Worm (Caenorhabditis elegans) whole organism, mixed stage, embryonic: ENCODE data around the gene C27D6.15.

Experiments
- M03D4.4 ChIP-seq: sonication (generic microtip); optimal IDR thresholded peaks from 2 replicates; lab custom pipeline; 2017; ENCODE audit warnings: mild to moderate bottlenecking, missing genetic modification characterization, missing compliant biosample characterization
- bed-3 ChIP-seq: fragments of 200-800 bp; sonication (Bioruptor generic); optimal IDR thresholded peaks from 3 replicates; lab custom pipeline; 2018; ENCODE audit warnings: mild to moderate bottlenecking, missing genetic modification characterization, moderate library complexity, missing compliant biosample characterization
- blmp-1 ChIP-seq: fragments of 150-350 bp; optimal IDR thresholded peaks from 2 replicates; lab custom pipeline; 2014; ENCODE audit warnings: missing biosample characterization, missing genetic modification characterization
- ceh-39 ChIP-seq: fragments of 150-350 bp; optimal IDR thresholded peaks from 2 replicates; lab custom pipeline; 2014; ENCODE audit warnings: missing biosample characterization, missing genetic modification characterization
- ceh-43 ChIP-seq: fragments of 200-800 bp; sonication (Bioruptor generic); optimal IDR thresholded peaks from 2 replicates; lab custom pipeline; 2018; ENCODE audit warnings: mild to moderate bottlenecking, missing genetic modification characterization, moderate library complexity, missing compliant biosample characterization
- ceh-83 ChIP-seq: fragments of 200-800 bp; sonication (Bioruptor generic); optimal IDR thresholded peaks from 2 replicates; lab custom pipeline; 2018; ENCODE audit warnings: mild to moderate bottlenecking, missing genetic modification characterization, missing compliant biosample characterization
- ces-1 ChIP-seq: fragments of 150-350 bp; optimal IDR thresholded peaks from 2 replicates; lab custom pipeline; 2014; ENCODE audit warnings: missing biosample characterization, missing genetic modification reagents, missing genetic modification characterization
- cnd-1 ChIP-seq: fragments of 200-800 bp; sonication (Bioruptor generic); optimal IDR thresholded peaks from 2 replicates; lab custom pipeline; 2018; ENCODE audit warnings: mild to moderate bottlenecking, missing genetic modification characterization, missing compliant biosample characterization
- drap-1 ChIP-seq: fragments of 200-800 bp; sonication (Bioruptor generic); optimal IDR thresholded peaks from 3 replicates; lab custom pipeline; 2018; ENCODE audit warnings: mild to moderate bottlenecking, missing genetic modification characterization, missing compliant biosample characterization
- elt-1 ChIP-seq: sonication (generic microtip); optimal IDR thresholded peaks from 2 replicates; lab custom pipeline; 2017; ENCODE audit warnings: missing genetic modification characterization, mild to moderate bottlenecking, missing compliant biosample characterization, antibody characterized with exemption, moderate library complexity, borderline replicate concordance; ENCODE audit not compliant: insufficient read depth
- elt-3 ChIP-seq: fragments of 150-350 bp; optimal IDR thresholded peaks from 2 replicates; lab custom pipeline; 2014; ENCODE audit warnings: missing biosample characterization, missing genetic modification characterization
- flh-1 ChIP-seq: fragments of 200-800 bp; sonication (Bioruptor generic); optimal IDR thresholded peaks from 2 replicates; lab custom pipeline; 2018; ENCODE audit warnings: mild to moderate bottlenecking, missing genetic modification characterization, moderate library complexity, missing compliant biosample characterization
- ham-2 ChIP-seq: fragments of 200-800 bp; sonication (Bioruptor generic); optimal IDR thresholded peaks from 2 replicates; lab custom pipeline; 2018; ENCODE audit warnings: mild to moderate bottlenecking, missing genetic modification characterization, missing compliant biosample characterization
- hlh-1 ChIP-seq: fragments of 150-350 bp; optimal IDR thresholded peaks from 2 replicates; lab custom pipeline; 2014; ENCODE audit warnings: missing biosample characterization, missing genetic modification reagents, missing genetic modification characterization
- lin-13 ChIP-seq: fragments of 150-350 bp; optimal IDR thresholded peaks from 2 replicates; lab custom pipeline; 2014; ENCODE audit warnings: missing biosample characterization, missing genetic modification characterization
- lin-32 ChIP-seq: fragments of 200-800 bp; sonication (Bioruptor generic); optimal IDR thresholded peaks from 2 replicates; lab custom pipeline; 2018; ENCODE audit warnings: mild to moderate bottlenecking, missing genetic modification characterization, missing compliant biosample characterization
- lsy-2 ChIP-seq: fragments of 150-350 bp; optimal IDR thresholded peaks from 2 replicates; lab custom pipeline; 2014; ENCODE audit warnings: missing biosample characterization, missing genetic modification characterization
- mab-5 ChIP-seq: fragments of 150-350 bp; optimal IDR thresholded peaks from 2 replicates; lab custom pipeline; 2014; ENCODE audit warnings: missing biosample characterization, missing genetic modification characterization
- mep-1 ChIP-seq: fragments of 150-350 bp; optimal IDR thresholded peaks from 2 replicates; lab custom pipeline; 2017; ENCODE audit warnings: missing biosample characterization, missing genetic modification reagents, missing genetic modification characterization, inconsistent platforms
- nhr-12 ChIP-seq: fragments of 150-350 bp; optimal IDR thresholded peaks from 2 replicates; lab custom pipeline; 2014; ENCODE audit warnings: missing biosample characterization, missing genetic modification characterization
- nhr-2 ChIP-seq: fragments of 150-350 bp; optimal IDR thresholded peaks from 2 replicates; lab custom pipeline; 2014; ENCODE audit warnings: missing biosample characterization, missing genetic modification characterization
- nhr-28 ChIP-seq: fragments of 150-350 bp; optimal IDR thresholded peaks from 2 replicates; lab custom pipeline; 2014; ENCODE audit warnings: missing biosample characterization, missing genetic modification characterization
- nhr-76 ChIP-seq: sonication (generic microtip); optimal IDR thresholded peaks from 2 replicates; lab custom pipeline; 2017; ENCODE audit warnings: missing biosample characterization, missing genetic modification characterization
- pha-4 ChIP-seq: fragments of 150-350 bp; optimal IDR thresholded peaks from 2 replicates; lab custom pipeline; 2018; ENCODE audit warnings: missing biosample characterization, missing genetic modification reagents, missing genetic modification characterization
- snpc-4 ChIP-seq: fragments of 150-350 bp; optimal IDR thresholded peaks from 2 replicates; lab custom pipeline; 2014; ENCODE audit warnings: missing biosample characterization, missing genetic modification characterization
- sptf-1 ChIP-seq: sonication (generic microtip); optimal IDR thresholded peaks from 2 replicates; lab custom pipeline; 2017; ENCODE audit warnings: mild to moderate bottlenecking, missing genetic modification characterization, moderate library complexity, missing compliant biosample characterization
- tbx-8 ChIP-seq: fragments of 200-800 bp; sonication (Bioruptor generic); optimal IDR thresholded peaks from 2 replicates; lab custom pipeline; 2018; ENCODE audit warnings: mild to moderate bottlenecking, missing genetic modification characterization, moderate library complexity, missing compliant biosample characterization
- unc-120 ChIP-seq: sonication (generic microtip); optimal IDR thresholded peaks from 2 replicates; lab custom pipeline; 2017; ENCODE audit warnings: missing genetic modification characterization, missing compliant biosample characterization; ENCODE audit not compliant: poor library complexity, severe bottlenecking
- unc-39 ChIP-seq: fragments of 150-350 bp; optimal IDR thresholded peaks from 2 replicates; lab custom pipeline; 2014; ENCODE audit warnings: missing biosample characterization, missing genetic modification characterization
- unc-62 ChIP-seq: fragments of 150-350 bp; optimal IDR thresholded peaks from 2 replicates; lab custom pipeline; 2014; ENCODE audit warnings: missing biosample characterization, missing genetic modification reagents, missing genetic modification characterization
- zip-8 ChIP-seq: fragments of 150-350 bp; optimal IDR thresholded peaks from 2 replicates; lab custom pipeline; 2014; ENCODE audit warnings: missing biosample characterization, missing genetic modification characterization

C27D6.15 gene

DNA sequence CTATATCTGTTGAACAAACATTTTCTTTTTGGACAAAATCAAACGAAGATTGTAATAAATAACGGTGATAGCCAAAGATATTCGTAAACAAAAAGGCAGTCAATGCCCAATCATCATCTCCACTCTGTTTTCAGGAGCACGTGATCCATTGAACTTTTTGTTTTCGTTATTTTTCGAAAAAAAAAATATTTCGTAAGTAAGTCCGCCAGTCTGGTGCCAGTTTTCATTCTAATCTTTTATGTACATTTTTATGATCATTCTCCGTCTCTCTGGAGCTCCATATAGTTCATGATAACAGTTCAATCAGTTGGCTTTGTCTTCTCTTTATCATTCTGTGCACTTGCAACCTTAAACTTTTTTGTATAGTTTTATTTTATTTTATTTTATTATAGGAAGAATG is 31.2 kb downstream of the C27D6.15 start, which contains the start of gene ampd-1:
ampd-1 (plus strand) TSS at position 393 of the 400 bp plus-strand sequence.
- no peak for TF ChIP-seq ceh-39 (tag; lab: Kevin White, UChicago)
- TF ChIP-seq elt-1 = no peak
- TF ChIP-seq blmp-1 = no peak
- no peak for TF ChIP-seq hlh-1 (tag; lab: Kevin White, UChicago)
- no peak for TF ChIP-seq bed-3 (GFP tag; lab: Kevin White, UChicago)
- no peak for TF ChIP-seq tbx-8 (GFP tag; lab: Kevin White, UChicago)
- no peak for TF ChIP-seq nhr-2 (tag; lab: Kevin White, UChicago)

DNA sequence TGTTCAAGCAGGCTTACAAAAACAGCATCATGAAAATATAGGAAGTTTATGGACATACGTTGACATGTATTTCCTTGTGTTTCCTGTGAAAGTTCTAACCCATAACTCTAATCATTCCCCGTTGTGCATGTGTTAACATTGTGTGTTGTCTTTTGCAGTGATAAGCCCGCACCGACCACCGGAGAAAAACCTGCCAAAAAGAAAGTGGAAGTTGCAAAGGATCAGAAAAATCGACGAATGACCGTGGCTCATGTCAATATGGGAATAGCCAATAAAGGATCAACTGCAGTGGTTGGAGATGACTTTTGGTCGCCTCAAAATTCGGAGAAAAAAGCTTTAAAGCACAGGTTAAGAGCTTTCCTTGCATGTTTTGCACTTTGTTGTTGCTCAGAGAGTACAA is 33.6 kb downstream of the C27D6.15 start:
- TF ChIP-seq unc-62 (GFP tag; lab: Kevin White, UChicago) (no peak), lin-32 (GFP tag; lab: Kevin White, UChicago) (no peak), mab-5 (tag; lab: Kevin White, UChicago) (no peak), snpc-4 (no peak), mep-1 (tag; lab: Kevin White, UChicago) (no peak), pha-4 (tag; lab: Kevin White, UChicago) (no peak), nhr-2 (tag; lab: Kevin White, UChicago) (no peak), nhr-28 (tag; lab: Kevin White, UChicago) (no peak)

DNA sequence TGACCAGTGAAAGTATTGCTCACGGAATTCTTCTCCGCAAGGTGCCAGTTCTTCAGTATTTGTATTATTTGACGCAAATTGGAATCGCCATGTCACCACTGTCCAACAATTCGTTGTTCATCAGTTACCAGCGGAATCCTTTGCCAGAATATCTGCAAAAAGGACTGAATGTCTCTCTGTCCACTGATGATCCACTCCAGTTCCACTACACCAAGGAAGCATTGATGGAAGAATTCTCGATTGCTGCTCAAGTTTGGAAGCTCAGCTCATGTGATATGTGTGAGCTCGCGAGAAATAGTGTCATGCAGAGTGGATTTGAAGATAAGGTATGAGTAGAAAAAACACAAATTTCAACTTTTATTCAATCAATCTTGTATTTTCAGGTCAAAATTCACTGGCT is 37.4 kb downstream of the C27D6.15 start:
- no peak for TF ChIP-seq ceh-83 (GFP tag; lab: Kevin White, UChicago)
- TF ChIP-seq lsy-2 = no peak
- no peak for TF ChIP-seq unc-120 (tag; lab: Kevin White, UChicago)
- no peak for TF ChIP-seq elt-3 (tag; lab: Kevin White, UChicago)
- TF ChIP-seq sptf-1 (tag; lab: Kevin White, UChicago) = no peak
- no peak for TF ChIP-seq mab-5 (tag; lab: Kevin White, UChicago)
- TF ChIP-seq flh-1 (GFP tag; lab: Kevin White, UChicago) = no peak
- no peak for TF ChIP-seq ceh-43
- no peak for TF ChIP-seq hlh-1 (tag; lab: Kevin White, UChicago)
- TF ChIP-seq pha-4 (tag; lab: Kevin White, UChicago) = no peak
- no peak for TF ChIP-seq M03D4.4 (tag; lab: Kevin White, UChicago)
- TF ChIP-seq nhr-28 (tag; lab: Kevin White, UChicago) = no peak
- TF ChIP-seq ces-1 (GFP tag; lab: Kevin White, UChicago) = no peak

DNA sequence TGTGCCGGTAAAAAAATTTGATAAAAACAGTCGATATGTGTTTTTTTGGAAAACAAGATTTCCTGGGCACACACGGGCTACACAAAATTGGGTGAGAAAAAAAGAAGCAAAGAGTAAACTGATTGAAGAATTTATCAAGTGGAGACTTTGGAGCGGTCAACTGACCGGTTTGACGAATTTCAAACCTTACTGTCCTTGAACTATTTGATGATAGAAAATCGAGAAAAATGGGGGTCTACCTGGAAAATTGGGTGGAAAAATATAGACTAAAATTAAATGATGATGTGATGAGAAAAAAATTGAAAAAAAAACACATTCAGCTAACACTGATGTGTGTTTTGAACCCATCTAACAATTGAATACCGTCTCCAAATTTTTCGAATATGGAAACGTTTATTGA is 39.1 kb downstream of the C27D6.15 start, which contains the start of gene C34F11.8:
C34F11.8 (minus strand) TSS at position 135 of the 400 bp plus-strand sequence.
- TF ChIP-seq pha-4 (tag; lab: Kevin White, UChicago) (no peak), blmp-1 (no peak), cnd-1 (no peak), nhr-12 (tag; lab: Kevin White, UChicago) (no peak)

DNA sequence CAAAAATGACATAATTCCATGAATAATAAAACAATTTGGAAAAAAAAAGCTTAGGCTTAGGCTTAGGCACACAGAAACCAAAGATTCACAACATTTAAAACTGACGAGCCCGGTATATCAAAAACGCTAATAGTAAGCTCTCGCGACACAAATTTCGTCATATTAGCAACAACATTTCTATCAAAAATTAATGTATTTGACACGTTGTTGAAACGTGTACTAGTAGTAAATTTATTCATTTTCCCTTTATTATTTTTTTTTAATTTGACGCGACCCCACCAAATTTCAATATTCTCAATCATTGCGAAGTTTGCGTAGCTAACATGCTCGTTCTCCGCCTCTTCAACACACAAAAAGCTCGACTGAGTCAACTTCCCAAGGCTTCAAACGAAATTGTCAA is 40.3 kb downstream of the C27D6.15 start, which contains the start of gene C34F11.2:
C34F11.2 (plus strand) TSS at position 301 of the 400 bp plus-strand sequence.
- no peak for TF ChIP-seq nhr-76 (tag; lab: Kevin White, UChicago)
- TF ChIP-seq nhr-28 (tag; lab: Kevin White, UChicago) = no peak
- no peak for TF ChIP-seq lin-13 (tag; lab: Kevin White, UChicago)
- TF ChIP-seq unc-62 (GFP tag; lab: Kevin White, UChicago) = no peak
- no peak for TF ChIP-seq blmp-1
- TF ChIP-seq nhr-2 (tag; lab: Kevin White, UChicago) = no peak
- no peak for TF ChIP-seq pha-4 (tag; lab: Kevin White, UChicago)
- no peak for TF ChIP-seq lsy-2
- no peak for TF ChIP-seq tbx-8 (GFP tag; lab: Kevin White, UChicago)
- no peak for TF ChIP-seq hlh-1 (tag; lab: Kevin White, UChicago)
- no peak for TF ChIP-seq ham-2 (GFP tag; lab: Kevin White, UChicago)
- TF ChIP-seq zip-8 = no peak
- no peak for TF ChIP-seq M03D4.4 (tag; lab: Kevin White, UChicago)
- TF ChIP-seq nhr-12 (tag; lab: Kevin White, UChicago) = no peak
- TF ChIP-seq bed-3 (GFP tag; lab: Kevin White, UChicago) = no peak
- TF ChIP-seq unc-39 = no peak
- no peak for TF ChIP-seq mep-1 (tag; lab: Kevin White, UChicago)
- no peak for TF ChIP-seq drap-1
- TF ChIP-seq ceh-43 = no peak
- TF ChIP-seq snpc-4 = no peak
